Fruit fly (Drosophila melanogaster) whole organism, embryonic: ENCODE measurements around the gene CG3119.

Experiments
- Atf-2 ChIP-seq: fragments of 200-800 bp; sonication (Bioruptor generic); optimal IDR thresholded peaks from 2 replicates; lab custom pipeline; 2016; ENCODE audit warnings: missing biosample characterization, missing genetic modification characterization
- Bdp1 ChIP-seq: fragments of 200-800 bp; sonication (Bioruptor generic); optimal IDR thresholded peaks from 3 replicates; lab custom pipeline; 2016; ENCODE audit warnings: missing biosample characterization, missing genetic modification characterization
- CG11247 ChIP-seq: fragments of 200-800 bp; sonication (Bioruptor generic); IDR thresholded peaks from 2 replicates; pipeline ENCODE4 v1.3.6; 2022; ENCODE audit warnings: missing biosample characterization, missing genetic modification characterization
- CG12104 ChIP-seq: fragments of 200-800 bp; sonication (Bioruptor generic); optimal IDR thresholded peaks from 3 replicates; lab custom pipeline; 2016; ENCODE audit warnings: missing biosample characterization, missing genetic modification characterization
- CG15073 ChIP-seq: fragments of 200-800 bp; sonication (Bioruptor generic); optimal IDR thresholded peaks from 2 replicates; lab custom pipeline; 2016; ENCODE audit warnings: missing biosample characterization, missing genetic modification characterization
- CG15479 ChIP-seq: fragments of 200-800 bp; sonication (Bioruptor generic); optimal IDR thresholded peaks from 3 replicates; lab custom pipeline; 2019; ENCODE audit warnings: missing biosample characterization, mild to moderate bottlenecking, missing genetic modification characterization, moderate library complexity
- CG15696 ChIP-seq: fragments of 200-800 bp; sonication (Bioruptor generic); optimal IDR thresholded peaks from 2 replicates; lab custom pipeline; 2019; ENCODE audit warnings: missing biosample characterization, mild to moderate bottlenecking, missing genetic modification characterization, moderate library complexity
- CG18011 ChIP-seq: fragments of 200-800 bp; sonication (Bioruptor generic); optimal IDR thresholded peaks from 2 replicates; lab custom pipeline; 2017; ENCODE audit warnings: missing biosample characterization, missing genetic modification characterization, mild to moderate bottlenecking, moderate library complexity, missing genotype
- CG2129 ChIP-seq: fragments of 200-800 bp; sonication (Bioruptor generic); IDR thresholded peaks from 2 replicates; pipeline ENCODE4 v1.3.6; 2022; ENCODE audit warnings: missing biosample characterization, missing genetic modification characterization; ENCODE audit not compliant: partially characterized antibody
- CG31388 ChIP-seq: fragments of 200-800 bp; sonication (Bioruptor generic); optimal IDR thresholded peaks from 2 replicates; lab custom pipeline; 2016; ENCODE audit warnings: missing biosample characterization, missing genetic modification characterization
- CG3995 ChIP-seq: fragments of 200-800 bp; sonication (Bioruptor generic); optimal IDR thresholded peaks from 3 replicates; lab custom pipeline; 2016; ENCODE audit warnings: missing biosample characterization, missing genetic modification characterization
- CG42726 ChIP-seq: fragments of 200-800 bp; sonication (Bioruptor generic); IDR thresholded peaks from 2 replicates; pipeline ENCODE4 v1.3.6; 2022; ENCODE audit warnings: missing biosample characterization, missing genetic modification characterization; ENCODE audit not compliant: partially characterized antibody
- CG6689 ChIP-seq: fragments of 200-800 bp; sonication (Bioruptor generic); IDR thresholded peaks from 2 replicates; pipeline ENCODE4 v1.3.6; 2022; ENCODE audit warnings: missing biosample characterization, missing genetic modification characterization
- CG7963 ChIP-seq: fragments of 200-800 bp; sonication (Bioruptor generic); IDR thresholded peaks from 3 replicates; pipeline ENCODE4 v1.3.6; 2022; ENCODE audit warnings: missing biosample characterization, missing genetic modification characterization; ENCODE audit not compliant: partially characterized antibody
- CG8359 ChIP-seq: fragments of 200-800 bp; sonication (Bioruptor generic); optimal IDR thresholded peaks from 2 replicates; lab custom pipeline; 2017; ENCODE audit warnings: missing biosample characterization, mild to moderate bottlenecking, missing genetic modification characterization, borderline replicate concordance
- CG8388 ChIP-seq: fragments of 200-800 bp; sonication (Bioruptor generic); optimal IDR thresholded peaks from 2 replicates; lab custom pipeline; 2019; ENCODE audit warnings: missing biosample characterization, mild to moderate bottlenecking, missing genetic modification characterization, moderate library complexity
- CTCF ChIP-seq: fragments of 200-800 bp; sonication (Bioruptor generic); optimal IDR thresholded peaks from 2 replicates; lab custom pipeline; 2017; ENCODE audit warnings: missing biosample characterization, mild to moderate bottlenecking, missing genetic modification characterization, moderate library complexity
- Dad ChIP-seq: fragments of 200-800 bp; sonication (Bioruptor generic); optimal IDR thresholded peaks from 3 replicates; lab custom pipeline; 2016; ENCODE audit warnings: missing biosample characterization, missing genetic modification characterization
- Doc3 ChIP-seq: fragments of 200-800 bp; sonication (Bioruptor generic); IDR thresholded peaks from 3 replicates; pipeline ENCODE4 v1.3.6; 2022; ENCODE audit warnings: missing biosample characterization, missing genetic modification characterization; ENCODE audit not compliant: partially characterized antibody
- H2.0 ChIP-seq: fragments of 200-800 bp; sonication (Bioruptor generic); IDR thresholded peaks from 2 replicates; pipeline ENCODE4 v1.3.6; 2022; ENCODE audit warnings: missing biosample characterization, missing genetic modification characterization
- HLHmδ ChIP-seq: fragments of 200-800 bp; sonication (Bioruptor generic); optimal IDR thresholded peaks from 2 replicates; lab custom pipeline; 2018; ENCODE audit warnings: missing biosample characterization, mild to moderate bottlenecking, missing genetic modification characterization, moderate library complexity
- Hr3 ChIP-seq: fragments of 200-800 bp; sonication (Bioruptor generic); optimal IDR thresholded peaks from 3 replicates; lab custom pipeline; 2016; ENCODE audit warnings: missing biosample characterization, missing genetic modification characterization
- Jarid2 ChIP-seq: fragments of 200-800 bp; sonication (Bioruptor generic); optimal IDR thresholded peaks from 3 replicates; lab custom pipeline; 2017; ENCODE audit warnings: mild to moderate bottlenecking, missing biosample characterization, missing genetic modification reagents, missing genetic modification characterization
- Nf-YC ChIP-seq: fragments of 200-800 bp; optimal IDR thresholded peaks from 3 replicates; lab custom pipeline; 2019; ENCODE audit warnings: missing biosample characterization, mild to moderate bottlenecking, missing genetic modification characterization, moderate library complexity
- NfI ChIP-seq: fragments of 200-800 bp; sonication (Bioruptor generic); optimal IDR thresholded peaks from 3 replicates; lab custom pipeline; 2018; ENCODE audit warnings: missing biosample characterization, mild to moderate bottlenecking, missing genetic modification characterization, moderate library complexity
- Oaz ChIP-seq: fragments of 200-800 bp; sonication (Bioruptor generic); IDR thresholded peaks from 2 replicates; pipeline ENCODE4 v1.3.6; 2022; ENCODE audit warnings: missing biosample characterization, missing genetic modification characterization
- Oli ChIP-seq: fragments of 200-800 bp; sonication (Bioruptor generic); optimal IDR thresholded peaks from 2 replicates; lab custom pipeline; 2018; ENCODE audit warnings: missing biosample characterization, mild to moderate bottlenecking, missing genetic modification characterization, moderate library complexity
- Poxn ChIP-seq: fragments of 200-800 bp; sonication (Bioruptor generic); IDR thresholded peaks from 2 replicates; pipeline ENCODE4 v1.3.6; 2022; ENCODE audit warnings: missing biosample characterization, missing genetic modification characterization
- Taf1 ChIP-seq: fragments of 200-800 bp; sonication (Bioruptor generic); IDR thresholded peaks from 2 replicates; pipeline ENCODE4 v1.3.6; 2022; ENCODE audit warnings: missing biosample characterization, missing genetic modification characterization
- al ChIP-seq: fragments of 200-800 bp; sonication (Bioruptor generic); IDR thresholded peaks from 2 replicates; pipeline ENCODE4 v1.3.6; 2022; ENCODE audit warnings: missing biosample characterization, missing genetic modification characterization
- ci ChIP-seq: fragments of 200-800 bp; sonication (Bioruptor generic); IDR thresholded peaks from 3 replicates; pipeline ENCODE4 v1.3.6; 2022; ENCODE audit warnings: missing biosample characterization, missing genetic modification characterization
- cwo ChIP-seq: fragments of 200-800 bp; sonication (Bioruptor generic); optimal IDR thresholded peaks from 3 replicates; lab custom pipeline; 2017; ENCODE audit warnings: missing biosample characterization, missing genetic modification characterization, mild to moderate bottlenecking, moderate library complexity, missing genetic modification reagents
- dimm ChIP-seq: fragments of 200-800 bp; sonication (Bioruptor generic); IDR thresholded peaks from 2 replicates; pipeline ENCODE4 v1.3.6; 2022; ENCODE audit warnings: missing biosample characterization, missing genetic modification characterization
- fru ChIP-seq: fragments of >200 bp; optimal IDR thresholded peaks from 2 replicates; lab custom pipeline; 2017
- gsb-n ChIP-seq: fragments of 200-800 bp; sonication (Bioruptor generic); optimal IDR thresholded peaks from 3 replicates; lab custom pipeline; 2018; ENCODE audit warnings: missing biosample characterization, mild to moderate bottlenecking, missing genetic modification characterization
- ham ChIP-seq: fragments of 200-800 bp; sonication (Bioruptor generic); IDR thresholded peaks from 2 replicates; pipeline ENCODE4 v1.3.6; 2022; ENCODE audit warnings: missing biosample characterization, missing genetic modification characterization
- insv ChIP-seq, 2 experiments: fragments of 200-800 bp; sonication (Bioruptor generic); optimal IDR thresholded peaks; 3 replicates each; lab custom pipeline; 2016 to 2018; ENCODE audit warnings: missing biosample characterization in 2 of 2, missing genetic modification characterization in 2 of 2
- kay ChIP-seq: fragments of 200-800 bp; sonication (Bioruptor generic); optimal IDR thresholded peaks from 2 replicates; lab custom pipeline; 2016; ENCODE audit warnings: missing biosample characterization, missing genetic modification characterization
- lola ChIP-seq, 3 experiments: fragments of >200 bp in 2 of 3; fragments of 200-800 bp in 1 of 3; sonication (Bioruptor generic) in 1 of 3; optimal IDR thresholded peaks; 2 replicates each; lab custom pipeline; 2017 to 2019; ENCODE audit warnings: missing biosample characterization in 3 of 3, missing genetic modification characterization in 3 of 3, mild to moderate bottlenecking in 1 of 3, moderate library complexity in 1 of 3
- pfk ChIP-seq: fragments of 200-800 bp; sonication (Bioruptor generic); optimal IDR thresholded peaks from 2 replicates; lab custom pipeline; 2018; ENCODE audit warnings: missing biosample characterization, mild to moderate bottlenecking, missing genetic modification characterization, moderate library complexity
- rib ChIP-seq: fragments of 200-800 bp; sonication (Bioruptor generic); IDR thresholded peaks from 2 replicates; pipeline ENCODE4 v1.3.6; 2022; ENCODE audit warnings: missing biosample characterization, missing genetic modification characterization
- scrt ChIP-seq: fragments of 200-800 bp; sonication (Bioruptor generic); optimal IDR thresholded peaks from 2 replicates; lab custom pipeline; 2018; ENCODE audit warnings: missing biosample characterization, mild to moderate bottlenecking, missing genetic modification characterization, moderate library complexity
- shn ChIP-seq: fragments of 200-800 bp; sonication (Bioruptor generic); optimal IDR thresholded peaks from 3 replicates; lab custom pipeline; 2016; ENCODE audit warnings: missing biosample characterization, missing genetic modification characterization
- tgo ChIP-seq: fragments of 200-800 bp; sonication (Bioruptor generic); IDR thresholded peaks from 3 replicates; pipeline ENCODE4 v1.3.6; 2022; ENCODE audit warnings: missing biosample characterization, missing genetic modification characterization
- tio ChIP-seq: fragments of 200-800 bp; sonication (Bioruptor generic); optimal IDR thresholded peaks from 2 replicates; lab custom pipeline; 2017; ENCODE audit warnings: missing biosample characterization, missing genetic modification characterization, inconsistent platforms
- tll ChIP-seq, 2 experiments: fragments of 200-800 bp in 1 of 2; fragments of >200 bp in 1 of 2; sonication (Bioruptor generic) in 1 of 2; optimal IDR thresholded peaks; 2 replicates each; lab custom pipeline; 2017 to 2019; ENCODE audit warnings: missing biosample characterization in 2 of 2, missing genetic modification characterization in 2 of 2, mild to moderate bottlenecking in 1 of 2, moderate library complexity in 1 of 2
- vnd ChIP-seq: fragments of 200-800 bp; sonication (Bioruptor generic); IDR thresholded peaks from 3 replicates; pipeline ENCODE4 v1.3.6; 2022; ENCODE audit warnings: missing biosample characterization, missing genetic modification characterization; ENCODE audit not compliant: partially characterized antibody
- wor ChIP-seq: fragments of 200-800 bp; sonication (Bioruptor generic); IDR thresholded peaks from 2 replicates; pipeline ENCODE4 v1.3.6; 2022; ENCODE audit warnings: missing biosample characterization, missing genetic modification characterization
- zen2 ChIP-seq: fragments of 200-800 bp; sonication (Bioruptor generic); IDR thresholded peaks from 3 replicates; pipeline ENCODE4 v1.3.6; 2022; ENCODE audit warnings: missing biosample characterization, missing genetic modification characterization; ENCODE audit not compliant: partially characterized antibody

CG3119 gene

dm6 chr2L:2874542-2875194 is 37.0 kb upstream of the CG3119 start, which contains the start of gene CG8814 (continued):
- TF ChIP-seq CG8359 (GFP tag; lab: Kevin White, UChicago) (no peak), dimm (GFP tag; lab: Robert Waterston, UW) (no peak), Poxn (GFP tag; lab: Robert Waterston, UW) (no peak), CG31388 (GFP tag; lab: Kevin White, UChicago) (peak; percentile 50), tgo (GFP tag; lab: Robert Waterston, UW) (peak; percentile 71), CG15073 (no peak), vnd (GFP tag; lab: Robert Waterston, UW) (peak; percentile 76), CG2129 (GFP tag; lab: Robert Waterston, UW) (peak; percentile 68), Hr3 (GFP tag; lab: Kevin White, UChicago) (peak; percentile 74), tio (peak; percentile 59), Dad (GFP tag; lab: Kevin White, UChicago) (no peak), CG6689 (peak; percentile 74), Taf1 (GFP tag; lab: Robert Waterston, UW) (no peak), H2.0 (peak; percentile 35; the same call in 1 of the 2 replicates), CG42726 (GFP tag; lab: Robert Waterston, UW) (0 out of 2 replicates have a peak, but pooled peaks have one; percentile 14), rib (GFP tag; lab: Robert Waterston, UW) (0 out of 2 replicates have a peak, but pooled peaks have one; percentile 7), CG3995 (GFP tag; lab: Kevin White, UChicago) (peak; percentile 62), ham (GFP tag; lab: Robert Waterston, UW) (no peak), Bdp1 (GFP tag; lab: Kevin White, UChicago) (no peak), gsb-n (peak; percentile 46), wor (GFP tag; lab: Robert Waterston, UW) (peak; percentile 23; the same call in 1 of the 2 replicates), lola (GFP tag; optimal IDR thresholded peaks at IDR 0.05; lab: Kevin White, UChicago) (peak in 1 of 3 experiments; percentile 74), cwo (GFP tag; lab: Kevin White, UChicago) (peak; percentile 32), Jarid2 (GFP tag; lab: Kevin White, UChicago) (no peak), CG18011 (GFP tag; lab: Kevin White, UChicago) (peak; percentile 28), Atf-2 (GFP tag; lab: Kevin White, UChicago) (no peak), scrt (GFP tag; lab: Kevin White, UChicago) (peak; percentile 28), CG12104 (GFP tag; lab: Kevin White, UChicago) (peak; percentile 68), CG8388 (GFP tag; lab: Kevin White, UChicago) (peak; percentile 46), pfk (GFP tag; lab: Kevin White, UChicago) (no peak), CG15696 (tag; lab: Kevin White, UChicago) (peak; percentile 74), Oaz (GFP tag; lab: Robert Waterston, UW) (0 out of 2 replicates have a peak, but pooled peaks have one; percentile 29), CTCF (peak; percentile 42), insv (GFP tag; optimal IDR thresholded peaks at IDR 0.05; lab: Kevin White, UChicago) (peak in 1 of 2 experiments; percentile 41), al (peak; percentile 78), fru (lab: Kevin White, UChicago) (no peak), Nf-YC (peak; percentile 80), tll (GFP tag; optimal IDR thresholded peaks at IDR 0.05; lab: Kevin White, UChicago) (peak; percentile 96 to 98), CG11247 (peak; percentile 63; the same call in 1 of the 2 replicates), CG7963 (no peak; the same call in 2 of the 3 replicates), HLHmδ (GFP tag; lab: Kevin White, UChicago) (no peak), ci (peak; percentile 54; the same call in 2 of the 3 replicates), zen2 (GFP tag; lab: Robert Waterston, UW) (no peak), Oli (tag; lab: Kevin White, UChicago) (peak; percentile 4), kay (GFP tag; lab: Kevin White, UChicago) (peak; percentile 53), NfI (GFP tag; lab: Kevin White, UChicago) (peak; percentile 66), shn (no peak), CG15479 (GFP tag; lab: Kevin White, UChicago) (no peak), Doc3 (peak; percentile 66; the same call in 2 of the 3 replicates)
